Worm (Caenorhabditis elegans) whole organism, midembryonic: ENCODE measurements around the gene ari-2.

Experiments used
- T22C8.4 ChIP-seq: fragments of 200-800 bp; sonication (Bioruptor generic); IDR thresholded peaks from 2 replicates; pipeline ENCODE4 v1.3.6; 2022; ENCODE audit warnings: missing genetic modification characterization, missing compliant biosample characterization
- cog-1 ChIP-seq: sonication (generic microtip); optimal IDR thresholded peaks from 2 replicates; lab custom pipeline; 2016; ENCODE audit warnings: missing genetic modification characterization, missing compliant biosample characterization
- flt-1 ChIP-seq: fragments of 200-800 bp; sonication (Bioruptor generic); IDR thresholded peaks from 2 replicates; pipeline ENCODE4 v1.3.6; 2022; ENCODE audit warnings: missing genetic modification characterization, missing compliant biosample characterization
- med-1 ChIP-seq: sonication (generic microtip); optimal IDR thresholded peaks from 2 replicates; lab custom pipeline; 2017; ENCODE audit warnings: missing genetic modification characterization, mild to moderate bottlenecking, missing compliant biosample characterization, antibody characterized with exemption, missing genetic modification reagents; ENCODE audit not compliant: insufficient read depth
- ref-1 ChIP-seq: fragments of 200-800 bp; sonication (Bioruptor generic); conservative IDR thresholded peaks from 2 replicates; pipeline ENCODE4 v1.3.6; 2022; ENCODE audit warnings: missing genetic modification reagents, missing genetic modification characterization, missing compliant biosample characterization
- tab-1 ChIP-seq: fragments of 200-800 bp; sonication (Bioruptor generic); IDR thresholded peaks from 2 replicates; pipeline ENCODE4 v1.3.6; 2022; ENCODE audit warnings: missing genetic modification characterization, missing compliant biosample characterization
- ztf-23 ChIP-seq: fragments of 200-800 bp; sonication (Bioruptor generic); IDR thresholded peaks from 2 replicates; pipeline ENCODE4 v1.3.6; 2022; ENCODE audit warnings: missing genetic modification reagents, missing genetic modification characterization, missing compliant biosample characterization

DNA sequence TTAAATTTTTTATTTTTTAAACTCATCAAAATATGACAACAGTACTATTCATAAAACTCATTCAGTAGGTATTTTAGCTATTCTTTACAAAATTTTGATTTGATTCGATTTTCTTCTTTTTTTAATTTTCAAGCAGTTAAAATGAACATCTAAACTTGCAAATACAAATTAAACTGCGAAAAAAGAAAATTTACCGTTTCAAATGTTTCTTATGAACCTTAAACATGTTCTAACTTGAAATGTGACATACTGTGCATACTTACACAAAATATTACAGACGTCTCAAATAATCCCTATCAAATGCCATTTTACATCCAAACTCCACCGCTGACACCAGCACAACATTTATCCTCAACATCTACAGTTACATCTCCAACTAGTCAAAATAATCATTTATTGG, 33.5 kb downstream of the ari-2 start, which contains the start of gene fkh-7:
- TF ChIP-seq T22C8.4 (GFP tag; lab: Robert Waterston, UW) (no peak), flt-1 (GFP tag; lab: Robert Waterston, UW) (no peak), ref-1 (GFP tag; lab: Robert Waterston, UW) (no peak), med-1 (GFP tag; lab: Kevin White, UChicago) (no peak), tab-1 (no peak), cog-1 (tag; lab: Kevin White, UChicago) (no peak), ztf-23 (GFP tag; lab: Robert Waterston, UW) (no peak)
